Worm (Caenorhabditis elegans): ENCODE measurements around the gene Y48D7A.1.

DNA sequence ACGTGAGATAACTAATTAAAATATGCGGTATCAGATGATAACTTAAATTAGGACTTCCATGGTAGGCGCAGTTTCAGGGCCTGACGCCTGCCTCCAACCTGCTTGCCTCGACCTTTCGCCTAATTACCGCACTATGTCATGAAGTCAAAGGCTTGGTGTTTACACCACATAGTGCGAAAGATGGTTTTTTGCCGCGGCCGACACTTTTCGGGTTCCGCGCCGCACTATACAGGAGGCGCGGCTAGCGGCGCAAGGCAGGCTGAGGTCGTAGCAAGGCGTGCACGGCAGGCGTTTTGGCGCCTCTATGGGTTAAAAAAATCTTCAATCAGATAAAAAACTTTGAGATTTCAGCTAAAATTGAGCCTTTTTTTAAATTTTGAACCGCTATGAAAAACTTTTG lies 48.6 kb upstream of the Y48D7A.1 start:
- TF ChIP-seq lin-13 (tag; optimal IDR thresholded peaks at IDR 0.05) (no peak), pha-4 (tag; optimal IDR thresholded peaks at IDR 0.05) (no peak), nhr-12 (tag; optimal IDR thresholded peaks at IDR 0.05) (no peak), mep-1 (tag; optimal IDR thresholded peaks at IDR 0.05) (no peak), hlh-1 (tag; optimal IDR thresholded peaks at IDR 0.05) (no peak), blmp-1 (tag; optimal IDR thresholded peaks at IDR 0.05) (no peak), ham-2 (GFP tag; optimal IDR thresholded peaks at IDR 0.05) (no peak), mab-5 (tag; optimal IDR thresholded peaks at IDR 0.05) (no peak), bed-3 (GFP tag; optimal IDR thresholded peaks at IDR 0.05) (no peak), unc-62 (GFP tag; optimal IDR thresholded peaks at IDR 0.05) (no peak), ceh-83 (GFP tag; optimal IDR thresholded peaks at IDR 0.05) (no peak), nhr-28 (tag; optimal IDR thresholded peaks at IDR 0.05) (no peak)
